Fruit fly (Drosophila melanogaster): ENCODE measurements around the gene RnpS1.

Gene RnpS1

dm6 chr3R:9527907-9528842, 23.7 kb upstream of the RnpS1 start (continued):
- TF ChIP-seq Taf1 (GFP tag; IDR thresholded peaks at IDR 0.05) = peak; percentile 89
- peak; percentile 98 for TF ChIP-seq Ets65A (GFP tag)
- TF ChIP-seq vnd (GFP tag; IDR thresholded peaks at IDR 0.05; ENCODE audit: partially characterized antibody) = 0 out of 3 replicates have a peak, but pooled peaks have one; percentile 23
- no peak for TF ChIP-seq CG4617 (GFP tag; optimal IDR thresholded peaks at IDR 0.05; ENCODE audit: borderline replicate concordance)
- TF ChIP-seq hbn (GFP tag; IDR thresholded peaks at IDR 0.05; ENCODE audit: partially characterized antibody) = no peak
- no peak for TF ChIP-seq nau (GFP tag; optimal IDR thresholded peaks at IDR 0.05)
- TF ChIP-seq Opbp (GFP tag; IDR thresholded peaks at IDR 0.05; ENCODE audit: partially characterized antibody) = no peak
- no peak for TF ChIP-seq CG31441 (GFP tag; IDR thresholded peaks at IDR 0.05)
- TF ChIP-seq CG15696 (tag; optimal IDR thresholded peaks at IDR 0.05) = peak; percentile 38
- peak; percentile 88 for TF ChIP-seq ci (GFP tag; IDR thresholded peaks at IDR 0.05)
- peak; percentile 28 for TF ChIP-seq CG4707 (GFP tag; optimal IDR thresholded peaks at IDR 0.05)
- TF ChIP-seq YL-1 (GFP tag; optimal IDR thresholded peaks at IDR 0.05) = no peak
- TF ChIP-seq org-1 (GFP tag; optimal IDR thresholded peaks at IDR 0.05) = peak; percentile 87
- no peak for TF ChIP-seq CG13287 (GFP tag; IDR thresholded peaks at IDR 0.05; ENCODE audit: partially characterized antibody)
- TF ChIP-seq CG8388 (GFP tag; optimal IDR thresholded peaks at IDR 0.05) = no peak
- TF ChIP-seq Trl (optimal IDR thresholded peaks at IDR 0.05) = no peak
- TF ChIP-seq Trl (GFP tag; optimal IDR thresholded peaks at IDR 0.05) = peak; percentile 96
- TF ChIP-seq CG4730 (GFP tag; IDR thresholded peaks at IDR 0.05) = peak; percentile 81
- TF ChIP-seq Atf-2 (GFP tag; optimal IDR thresholded peaks at IDR 0.05) = peak; percentile 77
- TF ChIP-seq Drgx (GFP tag; IDR thresholded peaks at IDR 0.05) = peak; percentile 96
- TF ChIP-seq CG5953 (GFP tag; IDR thresholded peaks at IDR 0.05) = peak; percentile 77
- peak; percentile 90 for TF ChIP-seq repo (GFP tag; optimal IDR thresholded peaks at IDR 0.05)
- peak; percentile 89 for TF ChIP-seq tin (GFP tag; optimal IDR thresholded peaks at IDR 0.05)
- TF ChIP-seq B-H1 (GFP tag; IDR thresholded peaks at IDR 0.05) = peak; percentile 89
- no peak for TF ChIP-seq ewg (GFP tag; optimal IDR thresholded peaks at IDR 0.05)
- no peak for TF ChIP-seq Lhr (GFP tag; optimal IDR thresholded peaks at IDR 0.05)
- TF ChIP-seq sug (tag; optimal IDR thresholded peaks at IDR 0.05) = peak; percentile 78
- peak; percentile 94 for TF ChIP-seq mirr (GFP tag; optimal IDR thresholded peaks at IDR 0.05)
- peak; percentile 93 for TF ChIP-seq luna (GFP tag; optimal IDR thresholded peaks at IDR 0.05)
- TF ChIP-seq crp (GFP tag; optimal IDR thresholded peaks at IDR 0.05) = peak in 1 of 2 experiments; percentile 33
- no peak for TF ChIP-seq Dfd (GFP tag; optimal IDR thresholded peaks at IDR 0.05)
- peak; percentile 74 for TF ChIP-seq chn (GFP tag; optimal IDR thresholded peaks at IDR 0.05)
- TF ChIP-seq CG10366 (GFP tag; IDR thresholded peaks at IDR 0.05) = peak; percentile 83
- peak; percentile 53 for TF ChIP-seq B-H2 (GFP tag; optimal IDR thresholded peaks at IDR 0.05)
- no peak for TF ChIP-seq Elba2 (GFP tag; optimal IDR thresholded peaks at IDR 0.05)
- peak in 1 of 2 experiments; percentile 18 for TF ChIP-seq Hr78 (GFP tag; optimal IDR thresholded peaks at IDR 0.05)
- peak; percentile 91 for TF ChIP-seq CG6765 (GFP tag; optimal IDR thresholded peaks at IDR 0.05)
- peak; percentile 52 for TF ChIP-seq CG16815 (GFP tag; optimal IDR thresholded peaks at IDR 0.05)
- peak; percentile 94 for TF ChIP-seq CG11695 (GFP tag; IDR thresholded peaks at IDR 0.05)
- peak; percentile 58 for TF ChIP-seq CG10565 (GFP tag; optimal IDR thresholded peaks at IDR 0.05)
- TF ChIP-seq CG2889 (GFP tag; IDR thresholded peaks at IDR 0.05) = peak; percentile 75; the same call in 1 of the 3 replicates
- peak; percentile 75 for TF ChIP-seq Oli (tag; optimal IDR thresholded peaks at IDR 0.05)
- peak; percentile 83 for TF ChIP-seq shn (GFP tag; optimal IDR thresholded peaks at IDR 0.05)
- TF ChIP-seq D19B (GFP tag; optimal IDR thresholded peaks at IDR 0.05) = peak; percentile 87
- TF ChIP-seq Dek (tag; optimal IDR thresholded peaks at IDR 0.05) = peak; percentile 83
- peak; percentile 46; the same call in 1 of the 2 replicates for TF ChIP-seq Dref (GFP tag; IDR thresholded peaks at IDR 0.05)
- TF ChIP-seq CG1792 (GFP tag; optimal IDR thresholded peaks at IDR 0.05) = peak; percentile 93
- peak; percentile 82 for TF ChIP-seq pum (GFP tag; optimal IDR thresholded peaks at IDR 0.05)
